Fruit fly (Drosophila melanogaster): ENCODE results near the gene eIF3a.

eIF3a gene

dm6 chr3R:4479038-4479988, 45.6 kb upstream of the eIF3a start, which contains the start of gene CG31523:
Gene CG31523 (minus strand): TSS chr3R:4479207.
- TF ChIP-seq Dll (GFP tag; IDR thresholded peaks at IDR 0.05; ENCODE audit: partially characterized antibody) (peak; percentile 79), Scr (GFP tag; IDR thresholded peaks at IDR 0.05; ENCODE audit: partially characterized antibody) (peak; percentile 77), Bdp1 (GFP tag; optimal IDR thresholded peaks at IDR 0.05) (no peak), CG7372 (GFP tag; IDR thresholded peaks at IDR 0.05) (no peak), Kr (GFP tag; optimal IDR thresholded peaks at IDR 0.05) (no peak), CG15269 (tag; optimal IDR thresholded peaks at IDR 0.05) (no peak), Taf1 (GFP tag; IDR thresholded peaks at IDR 0.05) (no peak), sens (GFP tag) (peak; percentile 49), hbn (GFP tag; IDR thresholded peaks at IDR 0.05; ENCODE audit: partially characterized antibody) (peak; percentile 76), klu (GFP tag; IDR thresholded peaks at IDR 0.05) (no peak), Elba2 (GFP tag; optimal IDR thresholded peaks at IDR 0.05) (no peak), sna (GFP tag; IDR thresholded peaks at IDR 0.05; ENCODE audit: partially characterized antibody) (peak; percentile 82), nmo (GFP tag; optimal IDR thresholded peaks at IDR 0.05) (peak; percentile 48), odd (GFP tag; optimal IDR thresholded peaks at IDR 0.05) (no peak), cwo (GFP tag; optimal IDR thresholded peaks at IDR 0.05) (no peak), CG6683 (GFP tag; optimal IDR thresholded peaks at IDR 0.05) (no peak), B-H1 (GFP tag; IDR thresholded peaks at IDR 0.05) (no peak), Drgx (GFP tag; IDR thresholded peaks at IDR 0.05) (no peak), CG3995 (GFP tag; optimal IDR thresholded peaks at IDR 0.05) (peak; percentile 67), fru (optimal IDR thresholded peaks at IDR 0.05) (no peak), Ets65A (GFP tag) (peak; percentile 81), CG6791 (GFP tag; IDR thresholded peaks at IDR 0.05; ENCODE audit: partially characterized antibody) (peak; percentile 83), CG11093 (GFP tag; IDR thresholded peaks at IDR 0.05) (no peak), tap (tag; optimal IDR thresholded peaks at IDR 0.05) (no peak), bowl (GFP tag; IDR thresholded peaks at IDR 0.05) (no peak), oc (tag; optimal IDR thresholded peaks at IDR 0.05) (no peak), CG13287 (GFP tag; IDR thresholded peaks at IDR 0.05; ENCODE audit: partially characterized antibody) (peak; percentile 78), ro (GFP tag; IDR thresholded peaks at IDR 0.05) (no peak), CG10274 (GFP tag; optimal IDR thresholded peaks at IDR 0.05) (no peak), CG30020 (tag; optimal IDR thresholded peaks at IDR 0.05) (peak; percentile 21), MBD-R2 (GFP tag; IDR thresholded peaks at IDR 0.05) (peak; percentile 24; the same call in 1 of the 2 replicates), CoRest (tag; optimal IDR thresholded peaks at IDR 0.05) (peak; percentile 41), HHEX (GFP tag; optimal IDR thresholded peaks at IDR 0.05) (no peak), CG1602 (GFP tag; optimal IDR thresholded peaks at IDR 0.05) (no peak), wor (GFP tag; IDR thresholded peaks at IDR 0.05) (no peak), CG14860 (GFP tag; IDR thresholded peaks at IDR 0.05; ENCODE audit: partially characterized antibody) (peak; percentile 55; the same call in 2 of the 3 replicates), CG2129 (GFP tag; IDR thresholded peaks at IDR 0.05; ENCODE audit: partially characterized antibody) (peak; percentile 51), CG17361 (GFP tag; IDR thresholded peaks at IDR 0.05) (peak; percentile 53; the same call in 2 of the 3 replicates), CG30403 (GFP tag; optimal IDR thresholded peaks at IDR 0.05) (peak; percentile 14), CG34224 (GFP tag; IDR thresholded peaks at IDR 0.05; ENCODE audit: partially characterized antibody) (peak; percentile 70; the same call in 2 of the 3 replicates), CG1603 (tag; optimal IDR thresholded peaks at IDR 0.05) (peak; percentile 49), dimm (GFP tag; IDR thresholded peaks at IDR 0.05) (no peak), tll (GFP tag; optimal IDR thresholded peaks at IDR 0.05) (peak; percentile 32 to 90), CG5180 (GFP tag; optimal IDR thresholded peaks at IDR 0.05) (peak; percentile 99), dm (GFP tag; optimal IDR thresholded peaks at IDR 0.05) (no peak), CG7928 (GFP tag; optimal IDR thresholded peaks at IDR 0.05) (no peak), CG2120 (GFP tag; optimal IDR thresholded peaks at IDR 0.05) (no peak), GATAe (GFP tag; conservative IDR thresholded peaks at IDR 0.05) (no peak)

All from whole organism, embryonic.